Fruit fly (Drosophila melanogaster): Measurements from ENCODE around the gene Mkrn1.

Gene Mkrn1

DNA sequence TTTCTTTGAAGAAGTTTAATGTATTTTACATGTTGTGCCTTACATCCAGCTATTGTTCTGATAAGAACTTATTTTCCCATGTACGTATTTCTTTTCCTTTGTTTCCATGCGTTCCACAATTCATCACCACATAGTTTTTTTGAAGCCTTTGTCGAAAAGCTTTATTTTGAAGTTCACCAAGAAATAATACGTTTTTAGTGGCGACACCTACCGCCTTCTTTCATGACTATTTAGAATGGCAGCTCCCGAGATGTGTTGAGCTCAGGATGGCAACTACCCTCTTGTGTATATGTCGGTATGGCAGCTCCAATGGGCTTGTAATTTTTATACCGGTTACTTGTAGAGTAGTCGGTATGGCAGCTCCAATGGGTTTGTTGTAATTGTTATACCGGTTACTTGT is 49.7 kb downstream of the Mkrn1 start (continued):
- no peak for TF ChIP-seq eyg (GFP tag; optimal IDR thresholded peaks at IDR 0.05)
- TF ChIP-seq CG32767 (GFP tag; IDR thresholded peaks at IDR 0.05), result no peak
- TF ChIP-seq Sry-β (GFP tag; optimal IDR thresholded peaks at IDR 0.05), result no peak
- TF ChIP-seq CG6765 (GFP tag; optimal IDR thresholded peaks at IDR 0.05), result no peak
- TF ChIP-seq CG3726 (GFP tag; IDR thresholded peaks at IDR 0.05), result no peak
- no peak for TF ChIP-seq tio (GFP tag; optimal IDR thresholded peaks at IDR 0.05)
- TF ChIP-seq CG3847 (GFP tag; IDR thresholded peaks at IDR 0.05), result peak; percentile 90
- TF ChIP-seq ems (GFP tag; optimal IDR thresholded peaks at IDR 0.05), result no peak
- TF ChIP-seq CG1832 (GFP tag; optimal IDR thresholded peaks at IDR 0.05), result no peak
- TF ChIP-seq CG17361 (GFP tag; IDR thresholded peaks at IDR 0.05), result peak; percentile 40; the same call in 1 of the 3 replicates
- TF ChIP-seq CG8290 (GFP tag; optimal IDR thresholded peaks at IDR 0.05), result peak; percentile 91
- peak in 1 of 2 experiments; percentile 84 for TF ChIP-seq CG8290 (tag; optimal IDR thresholded peaks at IDR 0.05)
- TF ChIP-seq exex (tag; optimal IDR thresholded peaks at IDR 0.05), result no peak
- peak; percentile 71 for TF ChIP-seq CG15601 (tag; optimal IDR thresholded peaks at IDR 0.05)
- no peak for TF ChIP-seq NK7.1 (GFP tag; optimal IDR thresholded peaks at IDR 0.05)
- TF ChIP-seq CG10654 (GFP tag; optimal IDR thresholded peaks at IDR 0.05), result peak; percentile 13
- TF ChIP-seq CG18764 (GFP tag; optimal IDR thresholded peaks at IDR 0.05), result no peak
- TF ChIP-seq CG7372 (GFP tag; IDR thresholded peaks at IDR 0.05), result no peak
- TF ChIP-seq pum (GFP tag; optimal IDR thresholded peaks at IDR 0.05), result peak; percentile 25
- TF ChIP-seq nom (GFP tag; optimal IDR thresholded peaks at IDR 0.05), result no peak
- peak; percentile 94 for TF ChIP-seq CG10431 (GFP tag; optimal IDR thresholded peaks at IDR 0.05)
- no peak for TF ChIP-seq Kr (GFP tag; optimal IDR thresholded peaks at IDR 0.05)
- TF ChIP-seq CG4424 (GFP tag; optimal IDR thresholded peaks at IDR 0.05), result peak; percentile 25
- no peak for TF ChIP-seq esg (GFP tag; conservative IDR thresholded peaks at IDR 0.05)
- TF ChIP-seq grau (tag; optimal IDR thresholded peaks at IDR 0.05), result no peak
- TF ChIP-seq CG13894 (tag; optimal IDR thresholded peaks at IDR 0.05), result no peak
- no peak for TF ChIP-seq Lim3 (GFP tag; IDR thresholded peaks at IDR 0.05)
- TF ChIP-seq CG8388 (GFP tag; optimal IDR thresholded peaks at IDR 0.05), result no peak
- TF ChIP-seq kni (GFP tag; optimal IDR thresholded peaks at IDR 0.05), result no peak
- TF ChIP-seq MTF-1 (GFP tag; optimal IDR thresholded peaks at IDR 0.05; ENCODE audit: borderline replicate concordance), result no peak
- TF ChIP-seq Lhr (GFP tag; optimal IDR thresholded peaks at IDR 0.05), result peak; percentile 95
- TF ChIP-seq CG2889 (GFP tag; IDR thresholded peaks at IDR 0.05), result no peak
- no peak for TF ChIP-seq CG17612 (GFP tag; IDR thresholded peaks at IDR 0.05)
- no peak for TF ChIP-seq abd-A (tag; optimal IDR thresholded peaks at IDR 0.05)
- TF ChIP-seq CG10366 (GFP tag; IDR thresholded peaks at IDR 0.05), result no peak
- peak; percentile 54 for TF ChIP-seq CG7987 (GFP tag; optimal IDR thresholded peaks at IDR 0.05)
- TF ChIP-seq CG3163 (GFP tag; optimal IDR thresholded peaks at IDR 0.05), result peak; percentile 87
- no peak for TF ChIP-seq run (tag; optimal IDR thresholded peaks at IDR 0.05)
- TF ChIP-seq stc (GFP tag; IDR thresholded peaks at IDR 0.05), result no peak
- TF ChIP-seq Hr51 (GFP tag; optimal IDR thresholded peaks at IDR 0.05), result peak in 1 of 2 experiments; percentile 25
- no peak for TF ChIP-seq CG1792 (GFP tag; optimal IDR thresholded peaks at IDR 0.05)
- no peak for TF ChIP-seq E2f1 (GFP tag; IDR thresholded peaks at IDR 0.05)
- no peak for TF ChIP-seq CG18599 (GFP tag; optimal IDR thresholded peaks at IDR 0.05)
- TF ChIP-seq H2.0 (GFP tag; IDR thresholded peaks at IDR 0.05), result no peak
- peak; percentile 51; the same call in 1 of the 2 replicates for TF ChIP-seq slbo (GFP tag; IDR thresholded peaks at IDR 0.05)
- no peak for TF ChIP-seq hb (GFP tag; IDR thresholded peaks at IDR 0.05; ENCODE audit: partially characterized antibody)
- TF ChIP-seq GATAe (GFP tag; conservative IDR thresholded peaks at IDR 0.05), result no peak
- peak; percentile 34 for TF ChIP-seq Dad (GFP tag; optimal IDR thresholded peaks at IDR 0.05)
- TF ChIP-seq sim (GFP tag; IDR thresholded peaks at IDR 0.05), result no peak
- no peak for TF ChIP-seq jing (GFP tag; optimal IDR thresholded peaks at IDR 0.05)
- no peak for TF ChIP-seq CG5245 (GFP tag; optimal IDR thresholded peaks at IDR 0.05)
- peak; percentile 8; the same call in 1 of the 2 replicates for TF ChIP-seq bbx (GFP tag; IDR thresholded peaks at IDR 0.05; ENCODE audit: partially characterized antibody)

Measured in whole organism, embryonic.